Worm (Caenorhabditis elegans) whole organism, young adult: Measurements from ENCODE around the gene C53B7.3.
A peak's percentile ranks its signal among the peaks of the same experiment; 100 is the strongest.

Experiments
- C06A6.2 ChIP-seq: fragments of 200-800 bp; sonication (Bioruptor generic); conservative IDR thresholded peaks from 2 replicates; pipeline ENCODE4 v1.3.6; 2022; ENCODE audit warnings: missing genetic modification characterization, missing compliant biosample characterization
- D2030.7 ChIP-seq: fragments of 200-800 bp; sonication (Bioruptor generic); IDR thresholded peaks from 2 replicates; pipeline ENCODE4 v1.3.6; 2022; ENCODE audit warnings: missing genetic modification reagents, missing genetic modification characterization, missing compliant biosample characterization
- F33H1.4 ChIP-seq: fragments of 200-800 bp; sonication (Bioruptor generic); IDR thresholded peaks from 2 replicates; pipeline ENCODE4 v1.3.6; 2022; ENCODE audit warnings: missing genetic modification reagents, missing genetic modification characterization, missing compliant biosample characterization
- F49E8.2 ChIP-seq: sonication (generic microtip); optimal IDR thresholded peaks from 3 replicates; lab custom pipeline; 2017; ENCODE audit warnings: missing genetic modification characterization, mild to moderate bottlenecking, missing compliant biosample characterization, antibody characterized with exemption, moderate library complexity; ENCODE audit not compliant: insufficient read depth
- F55B11.4 ChIP-seq: sonication (generic microtip); optimal IDR thresholded peaks from 2 replicates; lab custom pipeline; 2016; ENCODE audit warnings: missing compliant biosample characterization, missing genetic modification characterization, borderline replicate concordance; ENCODE audit not compliant: insufficient read depth
- F57C9.4 ChIP-seq: sonication (generic microtip); optimal IDR thresholded peaks from 2 replicates; lab custom pipeline; 2017; ENCODE audit warnings: mild to moderate bottlenecking, missing genetic modification characterization, missing compliant biosample characterization
- K12H6.12 ChIP-seq: fragments of 200-800 bp; sonication (Bioruptor generic); optimal IDR thresholded peaks from 2 replicates; lab custom pipeline; 2018; ENCODE audit warnings: mild to moderate bottlenecking, missing genetic modification characterization, missing compliant biosample characterization
- Y53F4B.3 ChIP-seq: fragments of 200-800 bp; sonication (Bioruptor generic); IDR thresholded peaks from 2 replicates; pipeline ENCODE4 v1.3.6; 2022; ENCODE audit warnings: missing genetic modification reagents, missing genetic modification characterization, missing compliant biosample characterization
- Y95B8A.8 ChIP-seq: fragments of 200-800 bp; sonication (Bioruptor generic); IDR thresholded peaks from 2 replicates; pipeline ENCODE4 v1.3.6; 2022; ENCODE audit warnings: missing genetic modification reagents, missing genetic modification characterization, missing compliant biosample characterization
- ama-1 ChIP-seq, 3 experiments: fragments of 150-350 bp in 1 of 3; sonication (generic microtip) in 2 of 3; optimal IDR thresholded peaks; 2 replicates each; lab custom pipeline; 2014 to 2018; ENCODE audit warnings: missing biosample characterization in 2 of 3, missing genetic modification characterization in 2 of 3, missing genetic modification reagents in 2 of 3
- atf-7 ChIP-seq: sonication (generic microtip); optimal IDR thresholded peaks from 2 replicates; lab custom pipeline; 2017; ENCODE audit warnings: mild to moderate bottlenecking, missing genetic modification characterization, missing compliant biosample characterization
- athp-1 ChIP-seq: sonication (generic microtip); optimal IDR thresholded peaks from 2 replicates; lab custom pipeline; 2017; ENCODE audit warnings: mild to moderate bottlenecking, missing genetic modification characterization, missing compliant biosample characterization
- attf-6 ChIP-seq: fragments of 200-800 bp; sonication (Bioruptor generic); IDR thresholded peaks from 2 replicates; pipeline ENCODE4 v1.3.6; 2022; ENCODE audit warnings: missing genetic modification reagents, missing genetic modification characterization, missing compliant biosample characterization
- cebp-1 ChIP-seq, 2 experiments: fragments of 200-800 bp in 1 of 2; sonication (Bioruptor generic) in 1 of 2; sonication (generic microtip) in 1 of 2; IDR thresholded peaks in 1 of 2; optimal IDR thresholded peaks in 1 of 2; 2 replicates each; pipeline versions ENCODE4 v1.3.6 to Lab custom; 2017 to 2022; ENCODE audit warnings: missing compliant biosample characterization in 2 of 2, missing genetic modification characterization in 2 of 2, mild to moderate bottlenecking in 1 of 2, missing genetic modification reagents in 1 of 2, moderate library complexity in 1 of 2
- cebp-2 ChIP-seq: fragments of 200-800 bp; sonication (Bioruptor generic); IDR thresholded peaks from 2 replicates; pipeline ENCODE4 v1.3.6; 2022; ENCODE audit warnings: missing genetic modification characterization, missing compliant biosample characterization
- ceh-27 ChIP-seq: fragments of 200-800 bp; sonication (Bioruptor generic); optimal IDR thresholded peaks from 2 replicates; lab custom pipeline; 2018; ENCODE audit warnings: mild to moderate bottlenecking, missing genetic modification characterization, moderate library complexity, missing compliant biosample characterization
- efl-1 ChIP-seq: fragments of 150-350 bp; optimal IDR thresholded peaks from 2 replicates; lab custom pipeline; 2014; ENCODE audit warnings: missing biosample characterization, missing genetic modification reagents, missing genetic modification characterization
- egl-44 ChIP-seq: fragments of 200-800 bp; sonication (Bioruptor generic); IDR thresholded peaks from 2 replicates; pipeline ENCODE4 v1.3.6; 2022; ENCODE audit warnings: missing genetic modification reagents, missing genetic modification characterization, missing compliant biosample characterization
- egrh-3 ChIP-seq: fragments of 200-800 bp; sonication (Bioruptor generic); IDR thresholded peaks from 2 replicates; pipeline ENCODE4 v1.3.6; 2022; ENCODE audit warnings: missing genetic modification reagents, missing genetic modification characterization, missing compliant biosample characterization
- ets-4 ChIP-seq: fragments of 200-800 bp; sonication (Bioruptor generic); optimal IDR thresholded peaks from 2 replicates; lab custom pipeline; 2018; ENCODE audit warnings: mild to moderate bottlenecking, missing genetic modification characterization, missing compliant biosample characterization
- fkh-3 ChIP-seq: sonication (generic microtip); optimal IDR thresholded peaks from 2 replicates; lab custom pipeline; 2016; ENCODE audit warnings: mild to moderate bottlenecking, missing genetic modification characterization, missing compliant biosample characterization
- hlh-26 ChIP-seq: fragments of 200-800 bp; sonication (Bioruptor generic); conservative IDR thresholded peaks from 2 replicates; pipeline ENCODE4 v1.3.6; 2022; ENCODE audit warnings: missing genetic modification reagents, missing genetic modification characterization, missing compliant biosample characterization
- hmg-1.2 ChIP-seq: fragments of 200-800 bp; sonication (Bioruptor generic); IDR thresholded peaks from 2 replicates; pipeline ENCODE4 v1.3.6; 2022; ENCODE audit warnings: missing genetic modification reagents, missing genetic modification characterization, missing compliant biosample characterization
- lin-54 ChIP-seq: fragments of 200-800 bp; sonication (Bioruptor generic); optimal IDR thresholded peaks from 2 replicates; lab custom pipeline; 2018; ENCODE audit warnings: mild to moderate bottlenecking, missing genetic modification characterization, missing compliant biosample characterization
- lir-1 ChIP-seq: fragments of 200-800 bp; sonication (Bioruptor generic); conservative IDR thresholded peaks from 2 replicates; pipeline ENCODE4 v1.3.6; 2022; ENCODE audit warnings: missing genetic modification reagents, missing genetic modification characterization, missing compliant biosample characterization
- mxl-1 ChIP-seq: sonication (generic microtip); optimal IDR thresholded peaks from 2 replicates; lab custom pipeline; 2016; ENCODE audit warnings: missing genetic modification characterization, missing compliant biosample characterization
- nfya-2 ChIP-seq: fragments of 200-800 bp; sonication (Bioruptor generic); IDR thresholded peaks from 2 replicates; pipeline ENCODE4 v1.3.6; 2022; ENCODE audit warnings: missing genetic modification reagents, missing genetic modification characterization, missing compliant biosample characterization
- nhr-179 ChIP-seq: sonication (generic microtip); optimal IDR thresholded peaks from 2 replicates; lab custom pipeline; 2016; ENCODE audit warnings: mild to moderate bottlenecking, missing genetic modification characterization, missing compliant biosample characterization
- nhr-80 ChIP-seq: sonication (generic microtip); optimal IDR thresholded peaks from 2 replicates; lab custom pipeline; 2016; ENCODE audit warnings: missing genetic modification characterization, missing compliant biosample characterization
- snpc-1.1 ChIP-seq: sonication (generic microtip); optimal IDR thresholded peaks from 2 replicates; lab custom pipeline; 2017; ENCODE audit warnings: missing genetic modification characterization, mild to moderate bottlenecking, missing compliant biosample characterization, antibody characterized with exemption, moderate library complexity, missing genotype, missing genetic modification reagents; ENCODE audit not compliant: insufficient read depth
- somi-1 ChIP-seq: fragments of 200-800 bp; sonication (Bioruptor generic); optimal IDR thresholded peaks from 2 replicates; lab custom pipeline; 2018; ENCODE audit warnings: mild to moderate bottlenecking, missing genetic modification characterization, missing compliant biosample characterization
- tbp1 ChIP-seq: fragments of 200-800 bp; sonication (Bioruptor generic); optimal IDR thresholded peaks from 2 replicates; lab custom pipeline; 2018; ENCODE audit warnings: mild to moderate bottlenecking, missing genetic modification characterization, missing compliant biosample characterization
- tbx-9 ChIP-seq: sonication (generic microtip); optimal IDR thresholded peaks from 2 replicates; lab custom pipeline; 2016; ENCODE audit warnings: borderline replicate concordance, missing genetic modification characterization, inconsistent platforms, missing compliant biosample characterization
- zfh-2 ChIP-seq: fragments of 200-800 bp; sonication (Bioruptor generic); conservative IDR thresholded peaks from 2 replicates; pipeline ENCODE4 v1.3.6; 2022; ENCODE audit warnings: missing genetic modification reagents, missing genetic modification characterization, missing compliant biosample characterization
- ztf-26 ChIP-seq: sonication (generic microtip); optimal IDR thresholded peaks from 2 replicates; lab custom pipeline; 2017; ENCODE audit warnings: missing genetic modification characterization, missing compliant biosample characterization
- ztf-3 ChIP-seq: fragments of 200-800 bp; sonication (Bioruptor generic); optimal IDR thresholded peaks from 2 replicates; lab custom pipeline; 2018; ENCODE audit warnings: mild to moderate bottlenecking, missing genetic modification characterization, missing compliant biosample characterization

Gene C53B7.3

DNA sequence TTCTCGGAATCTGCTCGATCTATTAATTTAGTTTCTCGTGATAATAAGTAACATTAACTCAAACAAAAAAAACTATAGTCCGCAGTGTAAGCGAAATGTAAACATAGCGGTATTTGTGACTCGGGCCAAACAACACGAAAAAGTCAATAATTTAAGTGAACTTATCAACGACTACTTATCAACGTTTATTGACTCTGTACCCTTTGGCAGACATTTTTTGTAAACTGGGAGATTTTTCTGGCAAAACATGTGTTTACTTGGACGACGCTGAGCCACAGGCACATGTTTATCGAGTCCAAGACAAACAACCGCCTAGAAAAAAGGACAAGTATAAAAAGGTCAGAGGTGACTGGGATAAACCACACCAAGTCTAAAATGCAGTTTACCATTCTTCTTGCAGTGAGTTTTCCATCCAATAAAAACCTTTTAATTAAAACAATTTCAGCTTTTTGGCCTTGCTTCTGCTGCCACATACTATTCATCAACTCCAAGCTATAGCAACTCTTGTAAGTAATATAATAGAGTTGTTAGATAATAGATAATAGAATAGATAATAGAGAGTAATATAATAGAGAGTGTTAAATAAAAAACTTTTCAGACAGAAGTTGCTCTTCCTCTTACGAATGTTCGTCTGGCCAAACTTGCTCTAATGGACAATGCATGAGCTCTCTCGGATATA is at the start of gene C53B7.3:
Gene C53B7.3, plus strand, starts transcription at position 362 of the 679 bp plus-strand sequence.
- TF ChIP-seq C06A6.2 (GFP tag; lab: Robert Waterston, UW) (no peak), egrh-3 (GFP tag; lab: Robert Waterston, UW) (no peak), ceh-27 (GFP tag; lab: Kevin White, UChicago) (no peak)

DNA sequence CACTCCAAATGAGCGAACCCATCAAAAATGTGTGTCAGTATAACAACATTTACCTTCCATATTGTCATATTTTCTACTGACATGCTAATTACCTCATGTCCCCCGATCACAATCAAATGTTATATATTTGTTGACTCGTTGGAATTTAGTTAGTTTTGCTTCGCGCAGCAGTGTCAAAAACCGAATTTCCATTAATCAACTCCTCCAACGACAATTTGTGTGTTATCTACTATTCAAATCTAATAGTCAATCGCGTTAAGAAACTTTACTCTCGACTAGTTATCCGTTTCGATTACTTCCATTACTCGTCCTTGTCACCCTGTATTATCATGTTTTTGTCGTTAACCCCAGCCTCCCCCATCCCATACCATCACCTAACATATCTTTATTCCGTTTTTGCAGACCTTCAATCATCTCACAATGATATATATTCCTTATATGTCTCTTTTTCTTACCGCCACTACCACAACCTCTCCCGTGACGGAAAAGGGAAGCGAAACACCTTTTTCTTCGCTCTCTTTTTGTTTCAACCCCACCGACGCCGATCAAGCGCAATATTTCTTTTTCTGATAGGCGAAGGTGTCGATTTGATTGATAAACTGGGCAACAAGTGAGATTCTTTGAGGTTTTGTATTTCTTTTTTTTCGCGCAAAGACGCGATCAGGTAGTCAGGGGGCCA is 48.6 kb upstream of the C53B7.3 start:
- no peak for TF ChIP-seq nfya-2 (GFP tag; lab: Robert Waterston, UW)
- TF ChIP-seq nhr-80 (tag; lab: Kevin White, UChicago), result peak; percentile 28
- no peak for TF ChIP-seq cebp-1 (GFP tag; IDR thresholded peaks at IDR 0.05; lab: Robert Waterston, UW)
- TF ChIP-seq cebp-1 (tag; optimal IDR thresholded peaks at IDR 0.05; lab: Kevin White, UChicago), result peak; percentile 48
- TF ChIP-seq, all 124 proteins: peak for 2

DNA sequence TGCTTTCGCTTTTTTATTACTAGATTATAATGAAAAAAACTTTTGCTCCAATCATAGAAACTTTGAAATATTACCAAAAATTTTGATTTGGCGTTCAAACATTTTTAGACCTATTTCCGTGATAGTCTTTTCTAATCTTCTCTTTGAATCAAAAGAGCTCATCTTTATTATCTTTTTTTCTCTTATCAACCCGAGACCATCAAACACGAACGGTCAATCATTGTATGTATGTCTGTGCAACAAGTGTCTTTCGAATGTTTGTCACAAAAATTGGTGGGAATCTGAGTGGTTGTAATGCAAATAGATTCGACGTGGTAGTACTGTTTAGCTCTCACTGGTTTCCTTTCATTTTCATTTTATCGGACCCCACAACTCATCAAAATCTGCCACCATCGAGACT is 44.8 kb upstream of the C53B7.3 start, which contains the start of gene M03A8.3:
Gene M03A8.3, plus strand, starts transcription at position 278 of the 400 bp plus-strand sequence.
- TF ChIP-seq K12H6.12 (tag; lab: Kevin White, UChicago) (no peak), nhr-80 (tag; lab: Kevin White, UChicago) (peak; percentile 46)

DNA sequence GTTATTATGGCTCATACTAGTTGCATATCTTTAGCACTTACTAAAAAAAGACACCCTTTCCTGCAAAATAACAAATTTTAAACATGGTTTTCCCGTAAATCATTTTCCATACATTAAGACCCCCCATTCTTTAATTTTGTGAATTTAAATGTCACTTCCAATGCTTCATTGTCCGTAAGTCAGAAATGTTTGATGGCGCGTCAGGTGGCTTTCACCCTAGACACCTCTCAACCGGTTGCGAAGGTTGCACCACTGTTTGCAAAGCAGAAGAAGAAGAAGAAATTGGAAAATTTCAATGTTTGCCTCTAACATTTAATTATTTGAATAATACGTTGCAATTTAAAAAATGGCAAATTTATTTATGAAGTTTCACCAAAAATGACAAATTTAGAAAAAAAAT is 43.0 kb upstream of the C53B7.3 start:
- TF ChIP-seq mxl-1 (tag; lab: Kevin White, UChicago) (no peak), F49E8.2 (tag; lab: Kevin White, UChicago) (no peak), fkh-3 (tag; lab: Kevin White, UChicago) (no peak), D2030.7 (GFP tag; lab: Robert Waterston, UW) (no peak), nhr-179 (tag; lab: Kevin White, UChicago) (no peak), atf-7 (tag; lab: Kevin White, UChicago) (no peak)

DNA sequence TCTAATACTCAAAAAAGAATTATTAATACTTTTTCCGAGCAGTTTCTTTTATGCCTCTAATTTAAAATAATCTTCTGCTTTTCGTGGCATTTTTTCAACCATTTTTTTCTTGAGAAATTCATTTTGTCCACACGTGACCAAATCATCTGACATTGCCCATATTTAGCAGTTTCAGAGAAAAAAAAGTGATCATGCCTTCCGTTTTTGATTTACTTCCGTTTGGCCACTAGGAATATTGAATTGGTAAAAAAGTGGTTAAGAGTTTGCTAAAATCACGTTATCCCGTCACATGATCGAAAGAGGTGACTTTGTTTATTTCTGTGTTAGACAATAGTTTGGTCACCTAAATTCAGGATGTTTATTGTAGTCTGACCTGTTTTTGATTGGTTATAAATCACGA is 40.1 kb upstream of the C53B7.3 start:
- TF ChIP-seq F57C9.4 (tag; lab: Kevin White, UChicago) (no peak), C06A6.2 (GFP tag; lab: Robert Waterston, UW) (peak; percentile 44; the same call in 1 of the 2 replicates), F33H1.4 (GFP tag; lab: Robert Waterston, UW) (no peak)

DNA sequence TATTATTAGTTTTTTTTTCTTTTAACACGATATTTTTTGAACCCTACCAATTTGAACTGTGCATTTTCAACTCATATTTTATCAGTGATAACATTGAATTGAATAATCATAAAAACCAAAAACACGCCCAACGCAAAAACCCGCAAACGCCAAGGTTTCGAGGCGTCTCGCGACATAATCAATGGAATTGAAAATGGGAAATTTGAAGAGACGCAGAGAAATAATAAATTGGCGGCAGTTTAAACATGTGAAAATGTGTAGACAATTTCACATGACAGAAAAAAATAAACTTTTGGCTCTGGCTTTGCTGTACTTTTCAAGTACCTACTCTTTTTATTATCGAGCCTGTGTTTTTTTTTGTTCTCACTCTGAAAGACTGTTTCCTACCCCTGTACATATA is 39.7 kb upstream of the C53B7.3 start:
- TF ChIP-seq lir-1 (GFP tag; lab: Robert Waterston, UW), result no peak
- peak; percentile 12 for TF ChIP-seq ama-1 (optimal IDR thresholded peaks at IDR 0.05; lab: Kevin White, UChicago)
- no peak for TF ChIP-seq ama-1 (GFP tag; optimal IDR thresholded peaks at IDR 0.05; lab: Kevin White, UChicago)
- TF ChIP-seq hmg-1.2 (GFP tag; lab: Robert Waterston, UW), result peak; percentile 61; the same call in 1 of the 2 replicates
- no peak for TF ChIP-seq zfh-2 (GFP tag; lab: Robert Waterston, UW)
- TF ChIP-seq ztf-3 (GFP tag; lab: Kevin White, UChicago), result no peak
- TF ChIP-seq egl-44 (GFP tag; lab: Robert Waterston, UW), result no peak
- peak; percentile 27 for TF ChIP-seq tbp1
- TF ChIP-seq F55B11.4 (tag; lab: Kevin White, UChicago), result no peak
- no peak for TF ChIP-seq tbx-9 (tag; lab: Kevin White, UChicago)
- TF ChIP-seq Y95B8A.8, result no peak
- TF ChIP-seq efl-1 (GFP tag; lab: Kevin White, UChicago), result no peak
- no peak for TF ChIP-seq Y53F4B.3 (GFP tag; lab: Robert Waterston, UW)
- TF ChIP-seq snpc-1.1 (tag; lab: Kevin White, UChicago), result no peak
- TF ChIP-seq ets-4 (GFP tag; lab: Kevin White, UChicago), result no peak
- TF ChIP-seq cebp-2 (GFP tag; lab: Robert Waterston, UW), result no peak
- TF ChIP-seq nfya-2 (GFP tag; lab: Robert Waterston, UW), result no peak
- no peak for TF ChIP-seq ztf-26 (tag; lab: Kevin White, UChicago)
- TF ChIP-seq somi-1 (GFP tag; lab: Kevin White, UChicago), result no peak
- TF ChIP-seq nhr-179 (tag; lab: Kevin White, UChicago), result no peak
- TF ChIP-seq attf-6 (GFP tag; lab: Robert Waterston, UW), result no peak
- TF ChIP-seq athp-1, result no peak
- TF ChIP-seq hlh-26 (GFP tag; lab: Robert Waterston, UW), result no peak
- TF ChIP-seq lin-54 (GFP tag; lab: Kevin White, UChicago), result peak; percentile 78
